Worm (Caenorhabditis elegans) whole organism, young adult: ENCODE data around the gene R11H6.5.

Experiments used
- C17E4.6 ChIP-seq: fragments of 200-800 bp; sonication (Bioruptor generic); IDR thresholded peaks from 2 replicates; pipeline ENCODE4 v1.3.6; 2022; ENCODE audit warnings: missing genetic modification reagents, missing genetic modification characterization, missing compliant biosample characterization
- D2030.7 ChIP-seq: fragments of 200-800 bp; sonication (Bioruptor generic); IDR thresholded peaks from 2 replicates; pipeline ENCODE4 v1.3.6; 2022; ENCODE audit warnings: missing genetic modification reagents, missing genetic modification characterization, missing compliant biosample characterization
- F10E7.11 ChIP-seq: sonication (generic microtip); optimal IDR thresholded peaks from 2 replicates; lab custom pipeline; 2017; ENCODE audit warnings: mild to moderate bottlenecking, missing genetic modification characterization, moderate library complexity, missing compliant biosample characterization
- F37B4.10 ChIP-seq: fragments of 200-800 bp; sonication (Bioruptor generic); IDR thresholded peaks from 2 replicates; pipeline ENCODE4 v1.3.6; 2022; ENCODE audit warnings: missing genetic modification characterization, missing compliant biosample characterization
- F49E8.2 ChIP-seq: sonication (generic microtip); optimal IDR thresholded peaks from 3 replicates; lab custom pipeline; 2017; ENCODE audit warnings: missing genetic modification characterization, mild to moderate bottlenecking, missing compliant biosample characterization, antibody characterized with exemption, moderate library complexity; ENCODE audit not compliant: insufficient read depth
- F55B11.4 ChIP-seq: sonication (generic microtip); optimal IDR thresholded peaks from 2 replicates; lab custom pipeline; 2016; ENCODE audit warnings: missing compliant biosample characterization, missing genetic modification characterization, borderline replicate concordance; ENCODE audit not compliant: insufficient read depth
- K12H6.12 ChIP-seq: fragments of 200-800 bp; sonication (Bioruptor generic); optimal IDR thresholded peaks from 2 replicates; lab custom pipeline; 2018; ENCODE audit warnings: mild to moderate bottlenecking, missing genetic modification characterization, missing compliant biosample characterization
- Y53F4B.3 ChIP-seq: fragments of 200-800 bp; sonication (Bioruptor generic); IDR thresholded peaks from 2 replicates; pipeline ENCODE4 v1.3.6; 2022; ENCODE audit warnings: missing genetic modification reagents, missing genetic modification characterization, missing compliant biosample characterization
- ama-1 ChIP-seq, 3 experiments: fragments of 150-350 bp in 1 of 3; sonication (generic microtip) in 2 of 3; optimal IDR thresholded peaks; 2 replicates each; lab custom pipeline; 2014 to 2018; ENCODE audit warnings: missing biosample characterization in 2 of 3, missing genetic modification characterization in 2 of 3, missing genetic modification reagents in 2 of 3
- aptf-3 ChIP-seq: fragments of 200-800 bp; sonication (Bioruptor generic); IDR thresholded peaks from 2 replicates; pipeline ENCODE4 v1.3.6; 2022; ENCODE audit warnings: missing genetic modification characterization, missing compliant biosample characterization
- atf-7 ChIP-seq: sonication (generic microtip); optimal IDR thresholded peaks from 2 replicates; lab custom pipeline; 2017; ENCODE audit warnings: mild to moderate bottlenecking, missing genetic modification characterization, missing compliant biosample characterization
- attf-6 ChIP-seq: fragments of 200-800 bp; sonication (Bioruptor generic); IDR thresholded peaks from 2 replicates; pipeline ENCODE4 v1.3.6; 2022; ENCODE audit warnings: missing genetic modification reagents, missing genetic modification characterization, missing compliant biosample characterization
- ccch-3 ChIP-seq: fragments of 200-800 bp; sonication (Bioruptor generic); optimal IDR thresholded peaks from 2 replicates; lab custom pipeline; 2018; ENCODE audit warnings: mild to moderate bottlenecking, missing genetic modification characterization, missing compliant biosample characterization
- ceh-100 ChIP-seq: fragments of 200-800 bp; sonication (Bioruptor generic); IDR thresholded peaks from 2 replicates; pipeline ENCODE4 v1.3.6; 2022; ENCODE audit warnings: missing genetic modification reagents, missing genetic modification characterization, missing compliant biosample characterization
- ceh-79 ChIP-seq: sonication (generic microtip); optimal IDR thresholded peaks from 2 replicates; lab custom pipeline; 2017; ENCODE audit warnings: mild to moderate bottlenecking, missing genetic modification characterization, missing compliant biosample characterization
- die-1 ChIP-seq: sonication (generic microtip); optimal IDR thresholded peaks from 2 replicates; lab custom pipeline; 2016; ENCODE audit warnings: missing genotype, mild to moderate bottlenecking, missing genetic modification characterization, missing compliant biosample characterization
- dox-1 ChIP-seq: fragments of 200-800 bp; sonication (Bioruptor generic); IDR thresholded peaks from 2 replicates; pipeline ENCODE4 v1.3.6; 2022; ENCODE audit warnings: missing genetic modification reagents, missing genetic modification characterization, missing compliant biosample characterization
- dpl-1 ChIP-seq: fragments of 150-350 bp; optimal IDR thresholded peaks from 2 replicates; lab custom pipeline; 2014; ENCODE audit warnings: missing biosample characterization, missing genetic modification reagents, missing genetic modification characterization
- efl-1 ChIP-seq: fragments of 150-350 bp; optimal IDR thresholded peaks from 2 replicates; lab custom pipeline; 2014; ENCODE audit warnings: missing biosample characterization, missing genetic modification reagents, missing genetic modification characterization
- egl-44 ChIP-seq: fragments of 200-800 bp; sonication (Bioruptor generic); IDR thresholded peaks from 2 replicates; pipeline ENCODE4 v1.3.6; 2022; ENCODE audit warnings: missing genetic modification reagents, missing genetic modification characterization, missing compliant biosample characterization
- fkh-3 ChIP-seq: sonication (generic microtip); optimal IDR thresholded peaks from 2 replicates; lab custom pipeline; 2016; ENCODE audit warnings: mild to moderate bottlenecking, missing genetic modification characterization, missing compliant biosample characterization
- hlh-26 ChIP-seq: fragments of 200-800 bp; sonication (Bioruptor generic); conservative IDR thresholded peaks from 2 replicates; pipeline ENCODE4 v1.3.6; 2022; ENCODE audit warnings: missing genetic modification reagents, missing genetic modification characterization, missing compliant biosample characterization
- hmg-1.2 ChIP-seq: fragments of 200-800 bp; sonication (Bioruptor generic); IDR thresholded peaks from 2 replicates; pipeline ENCODE4 v1.3.6; 2022; ENCODE audit warnings: missing genetic modification reagents, missing genetic modification characterization, missing compliant biosample characterization
- hsf-1 ChIP-seq: fragments of 200-800 bp; sonication (Bioruptor generic); IDR thresholded peaks from 2 replicates; pipeline ENCODE4 v1.3.6; 2022; ENCODE audit warnings: missing genetic modification reagents, missing genetic modification characterization, missing compliant biosample characterization
- lin-26 ChIP-seq: fragments of 200-800 bp; sonication (Bioruptor generic); IDR thresholded peaks from 2 replicates; pipeline ENCODE4 v1.3.6; 2022; ENCODE audit warnings: missing genetic modification reagents, missing genetic modification characterization, missing compliant biosample characterization
- lin-35 ChIP-seq, 3 experiments: fragments of 150-350 bp in 2 of 3; sonication (generic microtip) in 1 of 3; optimal IDR thresholded peaks; 2 replicates each; lab custom pipeline; 2014 to 2018; ENCODE audit warnings: missing biosample characterization in 3 of 3, missing genetic modification characterization in 3 of 3, missing genetic modification reagents in 3 of 3
- lin-40 ChIP-seq: sonication (generic microtip); optimal IDR thresholded peaks from 2 replicates; lab custom pipeline; 2016; ENCODE audit warnings: missing genetic modification characterization, mild to moderate bottlenecking, missing compliant biosample characterization, missing genotype, missing genetic modification reagents
- lsl-1 ChIP-seq: fragments of 200-800 bp; sonication (Bioruptor generic); optimal IDR thresholded peaks from 2 replicates; lab custom pipeline; 2018; ENCODE audit warnings: mild to moderate bottlenecking, missing genetic modification characterization, moderate library complexity, missing compliant biosample characterization
- lsy-27 ChIP-seq: sonication (generic microtip); optimal IDR thresholded peaks from 2 replicates; lab custom pipeline; 2017; ENCODE audit warnings: missing genetic modification characterization, mild to moderate bottlenecking, missing compliant biosample characterization, antibody characterized with exemption, missing genotype, borderline replicate concordance; ENCODE audit not compliant: insufficient read depth
- madf-8 ChIP-seq: fragments of 200-800 bp; sonication (Bioruptor generic); conservative IDR thresholded peaks from 2 replicates; pipeline ENCODE4 v1.3.6; 2022; ENCODE audit warnings: missing genetic modification reagents, missing genetic modification characterization, missing compliant biosample characterization
- mcd-1 ChIP-seq: fragments of 200-800 bp; sonication (Bioruptor generic); IDR thresholded peaks from 2 replicates; pipeline ENCODE4 v1.3.6; 2022; ENCODE audit warnings: missing genetic modification reagents, missing genetic modification characterization, missing compliant biosample characterization
- mel-28 ChIP-seq: sonication (generic microtip); optimal IDR thresholded peaks from 2 replicates; lab custom pipeline; 2016; ENCODE audit warnings: borderline replicate concordance, mild to moderate bottlenecking, missing genetic modification characterization, missing compliant biosample characterization
- mes-4 ChIP-seq: sonication (generic microtip); optimal IDR thresholded peaks from 2 replicates; lab custom pipeline; 2016; ENCODE audit warnings: missing genotype, missing genetic modification characterization, missing compliant biosample characterization
- nhr-90 ChIP-seq: sonication (generic microtip); optimal IDR thresholded peaks from 2 replicates; lab custom pipeline; 2016; ENCODE audit warnings: missing genotype, mild to moderate bottlenecking, missing genetic modification characterization, missing compliant biosample characterization
- rcor-1 ChIP-seq: fragments of 200-800 bp; sonication (Bioruptor generic); IDR thresholded peaks from 2 replicates; pipeline ENCODE4 v1.3.6; 2022; ENCODE audit warnings: missing genetic modification reagents, missing genetic modification characterization, missing compliant biosample characterization
- rec-8 ChIP-seq, 2 experiments: sonication (generic microtip); optimal IDR thresholded peaks; 2 replicates each; lab custom pipeline; 2016; ENCODE audit warnings: mild to moderate bottlenecking in 2 of 2, missing genetic modification characterization in 2 of 2, missing genetic modification reagents in 2 of 2, missing genotype in 2 of 2, missing biosample characterization in 1 of 2, missing compliant biosample characterization in 1 of 2, moderate library complexity in 1 of 2
- sdz-38 ChIP-seq: sonication (generic microtip); optimal IDR thresholded peaks from 2 replicates; lab custom pipeline; 2016; ENCODE audit warnings: missing genotype, missing genetic modification characterization, missing compliant biosample characterization
- snpc-3.4 ChIP-seq: sonication (generic microtip); optimal IDR thresholded peaks from 2 replicates; lab custom pipeline; 2017; ENCODE audit warnings: missing genetic modification characterization, mild to moderate bottlenecking, missing compliant biosample characterization, antibody characterized with exemption, moderate library complexity, missing genotype, missing genetic modification reagents
- sptf-2 ChIP-seq: fragments of 200-800 bp; sonication (Bioruptor generic); optimal IDR thresholded peaks from 2 replicates; lab custom pipeline; 2018; ENCODE audit warnings: mild to moderate bottlenecking, missing genetic modification characterization, missing compliant biosample characterization
- tlf-1 ChIP-seq: fragments of 200-800 bp; sonication (Bioruptor generic); optimal IDR thresholded peaks from 2 replicates; lab custom pipeline; 2018; ENCODE audit warnings: mild to moderate bottlenecking, missing genetic modification characterization, missing compliant biosample characterization
- unc-62 ChIP-seq: fragments of 150-350 bp; optimal IDR thresholded peaks from 2 replicates; lab custom pipeline; 2014; ENCODE audit warnings: missing biosample characterization, missing genetic modification reagents, missing genetic modification characterization
- xnd-1 ChIP-seq: sonication (generic microtip); optimal IDR thresholded peaks from 2 replicates; lab custom pipeline; 2016; ENCODE audit warnings: missing genotype, missing genetic modification reagents, missing genetic modification characterization, missing compliant biosample characterization
- zfh-2 ChIP-seq: fragments of 200-800 bp; sonication (Bioruptor generic); conservative IDR thresholded peaks from 2 replicates; pipeline ENCODE4 v1.3.6; 2022; ENCODE audit warnings: missing genetic modification reagents, missing genetic modification characterization, missing compliant biosample characterization
- ztf-18 ChIP-seq: sonication (generic microtip); optimal IDR thresholded peaks from 2 replicates; lab custom pipeline; 2016; ENCODE audit warnings: missing genotype, mild to moderate bottlenecking, missing genetic modification characterization, missing compliant biosample characterization
- ztf-25 ChIP-seq: fragments of 200-800 bp; sonication (Bioruptor generic); IDR thresholded peaks from 2 replicates; pipeline ENCODE4 v1.3.6; 2022; ENCODE audit warnings: missing genetic modification reagents, missing genetic modification characterization, missing compliant biosample characterization
- ztf-28 ChIP-seq: fragments of 200-800 bp; sonication (Bioruptor generic); IDR thresholded peaks from 2 replicates; pipeline ENCODE4 v1.3.6; 2022; ENCODE audit warnings: missing genetic modification reagents, missing genetic modification characterization, missing compliant biosample characterization

R11H6.5 gene

DNA sequence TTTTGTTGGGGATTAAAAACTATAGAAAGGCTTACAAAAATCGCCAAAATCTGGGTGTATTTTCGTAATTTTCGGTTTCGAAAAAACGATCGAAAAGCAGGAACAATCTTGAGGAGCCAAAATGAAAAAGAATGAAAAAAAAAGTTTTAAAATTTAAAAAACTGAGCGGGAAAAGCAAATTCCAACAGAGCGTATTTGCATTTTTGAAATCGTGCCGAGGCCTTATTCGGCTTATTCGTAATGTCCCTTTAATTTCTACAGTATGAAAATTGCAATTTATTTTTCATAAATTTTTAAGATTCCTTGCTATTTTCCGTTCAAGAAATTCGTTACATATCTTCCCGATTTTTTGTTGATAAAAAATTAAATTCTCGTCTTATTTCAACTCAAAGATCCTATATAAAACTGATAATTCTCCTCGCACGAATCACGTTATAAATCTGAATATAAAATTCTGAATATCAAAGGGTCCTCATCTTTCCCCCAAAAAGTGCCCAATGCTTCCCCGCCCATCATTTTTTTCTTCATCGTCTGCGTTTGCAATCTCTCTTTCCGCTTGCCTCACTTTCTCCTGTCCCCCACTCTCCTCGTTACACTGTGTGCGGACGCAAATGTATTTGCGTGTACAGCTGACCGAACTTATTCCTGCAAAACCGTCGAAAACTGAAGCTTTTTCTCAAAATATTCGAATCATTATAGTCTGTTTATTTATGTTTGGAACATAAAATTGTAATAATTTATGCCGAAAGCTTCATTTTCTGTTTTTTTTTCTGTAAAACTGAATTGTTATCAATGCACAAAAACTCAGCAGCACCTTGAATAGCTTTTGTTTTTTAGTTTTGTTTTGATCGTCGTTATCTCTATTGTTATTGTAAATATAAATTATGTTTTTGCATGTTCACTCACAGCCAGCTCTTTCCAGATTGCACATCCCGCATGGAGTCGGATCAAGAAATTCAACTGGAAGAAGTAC lies 34.1 kb upstream of the R11H6.5 start, which contains the start of the genes rfc-1 and pmp-3 (continued):
- TF ChIP-seq zfh-2 (GFP tag; lab: Robert Waterston, UW) = no peak
- TF ChIP-seq ceh-79 (tag; lab: Kevin White, UChicago) = no peak
- peak; percentile 66 for TF ChIP-seq xnd-1 (tag; lab: Kevin White, UChicago)
- TF ChIP-seq rec-8 (tag; optimal IDR thresholded peaks at IDR 0.05; lab: Kevin White, UChicago) = no peak
- no peak for TF ChIP-seq aptf-3 (GFP tag; lab: Robert Waterston, UW)
- TF ChIP-seq dpl-1 (GFP tag; lab: Kevin White, UChicago) = peak; percentile 74
- TF ChIP-seq D2030.7 (GFP tag; lab: Robert Waterston, UW) = peak; percentile 74; the same call in 1 of the 2 replicates
- TF ChIP-seq lin-40 (tag; lab: Kevin White, UChicago) = no peak
- TF ChIP-seq C17E4.6 (GFP tag; lab: Robert Waterston, UW) = no peak
- TF ChIP-seq die-1 (tag; lab: Kevin White, UChicago) = no peak
- TF ChIP-seq ama-1 (optimal IDR thresholded peaks at IDR 0.05; lab: Kevin White, UChicago) = no peak
- no peak for TF ChIP-seq ama-1 (GFP tag; optimal IDR thresholded peaks at IDR 0.05; lab: Kevin White, UChicago)
- TF ChIP-seq lsy-27 (tag; lab: Kevin White, UChicago) = no peak
- peak; percentile 78 for TF ChIP-seq madf-8 (GFP tag; lab: Robert Waterston, UW)
- peak; percentile 92 for TF ChIP-seq efl-1 (GFP tag; lab: Kevin White, UChicago)
- peak in 1 of 3 experiments; percentile 34 for TF ChIP-seq lin-35 (GFP tag; optimal IDR thresholded peaks at IDR 0.05; lab: Kevin White, UChicago)
- TF ChIP-seq mes-4 = no peak
- TF ChIP-seq lin-26 (GFP tag; lab: Robert Waterston, UW) = no peak
- TF ChIP-seq hlh-26 (GFP tag; lab: Robert Waterston, UW) = no peak
- no peak for TF ChIP-seq ceh-100 (GFP tag; lab: Robert Waterston, UW)
- no peak for TF ChIP-seq egl-44 (GFP tag; lab: Robert Waterston, UW)
- TF ChIP-seq hsf-1 = 0 out of 2 replicates have a peak, but pooled peaks have one; percentile 33
- TF ChIP-seq K12H6.12 (tag; lab: Kevin White, UChicago) = no peak
- no peak for TF ChIP-seq fkh-3
- no peak for TF ChIP-seq hmg-1.2 (GFP tag; lab: Robert Waterston, UW)
- TF ChIP-seq F49E8.2 (tag; lab: Kevin White, UChicago) = peak; percentile 69
- no peak for TF ChIP-seq rcor-1 (GFP tag; lab: Robert Waterston, UW)
- TF ChIP-seq mcd-1 (GFP tag; lab: Robert Waterston, UW) = peak; percentile 81
- TF ChIP-seq sdz-38 = no peak
- no peak for TF ChIP-seq Y53F4B.3 (GFP tag; lab: Robert Waterston, UW)
- TF ChIP-seq F55B11.4 = no peak
- TF ChIP-seq ztf-25 = no peak
- no peak for TF ChIP-seq ccch-3 (GFP tag; lab: Kevin White, UChicago)
- TF ChIP-seq atf-7 (tag; lab: Kevin White, UChicago) = no peak
- no peak for TF ChIP-seq tlf-1
- TF ChIP-seq lsl-1 (GFP tag; lab: Kevin White, UChicago) = peak; percentile 87
- no peak for TF ChIP-seq ztf-18
- TF ChIP-seq sptf-2 = no peak
- TF ChIP-seq ztf-28 (GFP tag; lab: Robert Waterston, UW) = no peak
- peak; percentile 23; the same call in 1 of the 2 replicates for TF ChIP-seq dox-1 (GFP tag; lab: Robert Waterston, UW)
- no peak for TF ChIP-seq F37B4.10 (GFP tag; lab: Robert Waterston, UW)
- no peak for TF ChIP-seq attf-6 (GFP tag; lab: Robert Waterston, UW)
- TF ChIP-seq unc-62 (GFP tag; lab: Kevin White, UChicago) = no peak
- TF ChIP-seq F10E7.11 (tag; lab: Kevin White, UChicago) = no peak
- TF ChIP-seq nhr-90 (tag; lab: Kevin White, UChicago) = no peak
- TF ChIP-seq mel-28 (tag; lab: Kevin White, UChicago) = no peak
- no peak for TF ChIP-seq snpc-3.4 (tag; lab: Kevin White, UChicago)
